Worm (Caenorhabditis elegans): ENCODE data around the gene aps-2.

DNA sequence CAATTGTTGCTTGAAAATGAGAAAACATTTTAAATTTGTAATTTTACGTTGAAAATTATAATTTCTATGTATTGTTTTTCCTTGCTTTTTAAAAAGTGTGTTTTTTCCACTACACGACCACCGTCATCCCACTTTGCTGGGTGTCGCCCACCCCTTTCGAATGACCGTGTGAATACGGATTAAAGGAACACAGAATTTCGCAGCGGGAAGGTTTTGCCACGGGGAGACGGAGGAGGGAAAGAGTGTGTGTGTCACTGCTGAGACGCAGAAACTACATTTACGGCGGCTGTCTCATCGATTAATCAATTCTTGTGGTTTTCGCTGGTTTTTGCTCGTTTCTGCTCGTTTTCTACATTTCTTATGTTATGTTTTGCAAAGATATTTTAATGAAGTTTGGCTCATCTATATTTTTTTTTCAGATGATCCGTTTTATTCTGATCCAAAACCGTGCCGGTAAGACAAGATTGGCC is at the start of gene aps-2:
- TF ChIP-seq swsn-7 (tag; optimal IDR thresholded peaks at IDR 0.05) = peak; percentile 57
- no peak for TF ChIP-seq unc-62 (GFP tag; optimal IDR thresholded peaks at IDR 0.05)
- TF ChIP-seq tbx-2 (tag; optimal IDR thresholded peaks at IDR 0.05) = no peak

All from whole organism, L1 larva.